Worm (Caenorhabditis elegans) whole organism, late embryonic: ENCODE data around the gene F23D12.4.

ENCODE experiments used
- lin-11 ChIP-seq: fragments of 200-800 bp; sonication (Bioruptor generic); optimal IDR thresholded peaks from 2 replicates; lab custom pipeline; 2018; ENCODE audit warnings: mild to moderate bottlenecking, missing genetic modification characterization, missing compliant biosample characterization
- pqm-1 ChIP-seq: sonication (generic microtip); optimal IDR thresholded peaks from 2 replicates; lab custom pipeline; 2016; ENCODE audit warnings: missing genetic modification characterization, missing compliant biosample characterization
- pros-1 ChIP-seq: fragments of 150-350 bp; optimal IDR thresholded peaks from 2 replicates; lab custom pipeline; 2014; ENCODE audit warnings: missing biosample characterization, missing genetic modification reagents, missing genetic modification characterization
- unc-86 ChIP-seq: sonication (generic microtip); optimal IDR thresholded peaks from 2 replicates; lab custom pipeline; 2016; ENCODE audit warnings: missing genetic modification characterization, missing compliant biosample characterization

ce11 chrX:14460412-14460811 is 15.6 kb downstream of the F23D12.4 start, which contains the start of gene Y66C5A.2:
- no peak for TF ChIP-seq pqm-1 (tag; lab: Kevin White, UChicago)
- TF ChIP-seq lin-11 (tag; lab: Kevin White, UChicago) = no peak
- no peak for TF ChIP-seq pros-1
- no peak for TF ChIP-seq unc-86 (tag; lab: Kevin White, UChicago)
